Worm (Caenorhabditis elegans): ENCODE measurements around the gene F54C9.11.

- peak; percentile 1 for TF ChIP-seq him-1 (tag; optimal IDR thresholded peaks at IDR 0.05)
- TF ChIP-seq dao-5 (tag; optimal IDR thresholded peaks at IDR 0.05): no peak
- TF ChIP-seq W03F9.2 (tag; optimal IDR thresholded peaks at IDR 0.05): peak; percentile 97
These were observed 15.6 kb downstream of the F54C9.11 start, which contains the start of the genes col-38 and rpl-5 for ce11 chrII:8569038-8569977.
